Fruit fly (Drosophila melanogaster): ENCODE measurements around the gene CG9107.

Gene CG9107

DNA sequence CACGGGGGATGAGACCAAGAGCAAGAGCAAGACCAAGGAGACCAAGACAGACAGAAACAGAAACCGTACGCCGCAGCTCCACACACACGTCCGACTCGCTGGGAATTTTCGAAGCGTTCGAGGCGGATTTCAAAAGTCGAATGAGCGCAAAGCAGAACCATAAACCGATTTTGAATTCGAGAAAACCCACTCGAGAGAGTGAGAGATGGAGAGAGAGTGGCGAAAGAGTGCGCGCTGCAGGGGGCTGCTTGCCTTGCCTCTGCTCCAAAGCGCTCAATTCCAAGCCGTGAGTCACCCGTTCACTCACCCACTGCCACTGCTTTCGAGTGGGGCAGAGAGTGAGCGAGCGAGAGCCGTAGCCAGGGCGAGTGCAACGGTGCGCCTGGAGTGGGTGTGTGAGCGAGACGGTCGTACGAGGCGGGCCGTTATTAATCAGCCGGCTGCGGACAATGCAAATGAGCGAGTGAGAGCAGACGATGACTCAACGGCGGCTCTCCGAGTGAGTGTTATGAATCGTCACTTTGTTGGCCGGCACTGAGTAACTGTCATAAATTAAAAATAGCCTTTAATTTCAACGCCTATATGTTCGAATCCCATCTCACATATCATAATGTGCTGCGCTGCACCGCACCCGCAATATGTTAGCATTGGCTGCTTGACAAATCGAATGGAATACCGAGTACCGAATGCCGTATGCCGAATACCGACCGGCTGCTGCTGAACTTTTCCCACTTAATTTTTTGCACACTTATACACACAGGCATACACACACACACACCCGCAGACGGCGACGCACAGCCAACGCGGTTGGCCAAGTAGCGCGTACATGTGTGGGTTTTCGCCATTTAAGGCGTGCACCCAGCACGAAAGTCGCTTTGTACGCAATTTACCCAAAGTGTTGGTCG lies 44.1 kb downstream of the CG9107 start:
- TF ChIP-seq CTCF (optimal IDR thresholded peaks at IDR 0.05) (no peak), CG8478 (optimal IDR thresholded peaks at IDR 0.05) (no peak)

DNA sequence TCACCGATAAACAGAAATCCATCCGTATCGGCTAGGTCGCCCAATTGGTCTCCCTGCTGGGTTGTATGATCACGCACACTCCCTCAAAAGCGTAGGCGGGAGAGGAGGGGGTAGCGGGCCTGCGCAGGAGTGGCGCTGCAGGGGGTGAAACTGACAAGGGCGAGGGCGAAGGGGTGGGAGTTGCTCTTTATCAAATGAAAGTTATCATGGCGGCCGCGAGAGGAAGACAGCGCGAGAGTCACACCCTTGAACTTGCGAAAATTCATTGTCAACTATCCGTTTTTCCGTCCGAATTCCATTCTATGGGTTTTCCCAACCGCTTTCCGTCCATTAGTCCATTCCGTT lies 45.3 kb downstream of the CG9107 start:
- TF ChIP-seq CTCF (optimal IDR thresholded peaks at IDR 0.05) (no peak), CG8478 (optimal IDR thresholded peaks at IDR 0.05) (no peak)

DNA sequence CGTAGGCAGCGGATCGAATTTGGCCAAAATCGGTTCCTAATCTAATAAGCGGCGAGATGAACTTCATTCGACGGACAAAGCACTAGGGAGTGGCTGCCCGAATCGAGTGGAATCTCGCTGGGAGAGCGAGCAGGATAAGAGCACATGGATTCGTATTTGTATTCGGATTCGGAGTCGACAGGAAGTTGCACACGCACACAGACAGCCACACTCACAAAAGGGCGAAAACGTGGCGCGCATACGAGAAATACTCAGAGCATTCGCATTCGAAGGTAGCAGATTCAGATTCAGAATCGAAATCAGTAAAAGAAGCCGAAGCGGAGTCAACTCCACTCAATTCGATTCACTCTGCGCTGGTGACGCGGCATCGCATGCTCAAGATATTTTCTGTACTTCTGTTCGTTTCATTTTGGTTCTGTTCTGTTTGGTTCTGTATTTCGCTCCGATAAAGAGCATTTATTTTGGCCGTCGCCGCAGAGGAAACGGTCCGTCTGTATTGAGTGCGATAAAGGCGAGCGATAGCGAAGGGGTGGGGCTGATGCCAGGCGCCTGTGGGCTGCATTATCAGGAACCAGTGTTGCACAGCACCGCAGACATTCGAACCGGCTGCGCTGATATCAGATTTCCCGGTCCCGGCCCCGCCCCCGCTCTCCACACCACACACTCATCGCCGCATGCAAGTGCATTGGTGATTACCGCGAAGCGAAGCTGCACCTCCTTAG lies 45.8 kb downstream of the CG9107 start:
- TF ChIP-seq CG8478 (optimal IDR thresholded peaks at IDR 0.05), result no peak
- TF ChIP-seq CTCF (optimal IDR thresholded peaks at IDR 0.05), result no peak

DNA sequence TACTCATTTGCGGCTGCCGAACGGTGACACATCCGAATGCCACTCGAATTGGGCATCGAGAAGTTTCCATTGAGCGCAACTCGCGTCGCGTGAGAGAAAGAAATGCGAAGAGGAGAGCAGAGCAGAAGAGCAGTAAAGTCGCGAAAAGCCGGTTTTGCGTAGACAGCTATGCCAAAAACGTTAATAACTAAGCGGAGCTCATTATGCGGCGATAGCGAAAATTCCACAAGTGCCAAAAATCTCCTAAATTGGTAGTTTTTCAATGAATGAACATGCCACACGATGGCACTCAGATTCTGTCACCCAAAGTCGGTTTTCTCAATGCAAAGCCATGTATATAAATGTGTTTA lies 46.6 kb downstream of the CG9107 start:
- no peak for TF ChIP-seq CG8478 (optimal IDR thresholded peaks at IDR 0.05)
- TF ChIP-seq CTCF (optimal IDR thresholded peaks at IDR 0.05), result no peak

DNA sequence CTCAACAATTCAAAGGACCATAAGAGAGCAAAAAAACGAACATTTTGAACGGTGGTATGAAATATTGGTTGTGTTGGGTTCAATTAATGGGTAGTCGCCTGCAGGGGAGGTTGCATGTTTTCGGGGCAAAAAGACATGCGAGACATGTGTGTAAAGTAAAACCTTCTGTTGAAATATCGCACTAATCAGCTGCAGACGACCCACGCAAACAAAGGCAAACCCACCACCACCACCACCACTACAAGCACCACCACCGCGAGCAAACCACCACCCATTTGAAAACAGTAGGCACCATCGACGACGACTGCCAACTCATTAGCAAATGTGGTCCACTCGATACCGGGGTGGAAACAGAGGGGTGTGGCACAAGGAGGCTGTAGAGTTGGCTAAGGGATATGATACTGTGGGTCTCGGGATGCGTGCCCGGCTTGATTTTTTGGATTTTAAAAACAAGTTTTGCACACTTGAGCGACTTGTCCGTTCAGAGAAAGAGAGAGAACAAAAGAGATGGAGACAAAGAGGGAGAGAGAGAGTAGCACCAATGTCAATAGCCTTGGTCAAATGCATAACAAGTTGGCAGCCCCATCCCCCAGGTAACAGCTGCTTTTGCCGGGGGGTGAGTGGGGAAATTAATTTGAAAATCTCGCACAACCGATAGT lies 47.1 kb downstream of the CG9107 start:
- TF ChIP-seq CG8478 (optimal IDR thresholded peaks at IDR 0.05) (no peak), CTCF (optimal IDR thresholded peaks at IDR 0.05) (no peak)

DNA sequence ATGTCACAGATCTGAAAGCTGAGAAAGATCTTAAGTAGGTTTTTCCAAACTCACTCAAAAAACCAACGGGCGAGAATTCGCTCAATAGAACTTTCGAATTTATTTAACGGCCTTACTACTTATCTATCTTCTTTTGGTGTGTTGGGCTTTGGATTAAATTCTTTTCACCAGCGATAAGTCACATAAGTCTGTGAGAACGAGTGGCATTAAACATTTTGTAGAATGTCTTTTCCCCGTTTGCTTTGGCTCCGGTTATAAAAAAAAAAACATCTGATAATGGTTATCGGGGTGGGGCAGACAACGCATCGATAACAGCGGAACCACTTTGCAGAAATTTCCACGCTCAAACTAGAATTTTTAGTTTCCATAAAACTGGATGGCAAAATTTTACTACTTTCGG lies 48.7 kb downstream of the CG9107 start:
- TF ChIP-seq CTCF (optimal IDR thresholded peaks at IDR 0.05), result no peak
- TF ChIP-seq CG8478 (optimal IDR thresholded peaks at IDR 0.05), result no peak

DNA sequence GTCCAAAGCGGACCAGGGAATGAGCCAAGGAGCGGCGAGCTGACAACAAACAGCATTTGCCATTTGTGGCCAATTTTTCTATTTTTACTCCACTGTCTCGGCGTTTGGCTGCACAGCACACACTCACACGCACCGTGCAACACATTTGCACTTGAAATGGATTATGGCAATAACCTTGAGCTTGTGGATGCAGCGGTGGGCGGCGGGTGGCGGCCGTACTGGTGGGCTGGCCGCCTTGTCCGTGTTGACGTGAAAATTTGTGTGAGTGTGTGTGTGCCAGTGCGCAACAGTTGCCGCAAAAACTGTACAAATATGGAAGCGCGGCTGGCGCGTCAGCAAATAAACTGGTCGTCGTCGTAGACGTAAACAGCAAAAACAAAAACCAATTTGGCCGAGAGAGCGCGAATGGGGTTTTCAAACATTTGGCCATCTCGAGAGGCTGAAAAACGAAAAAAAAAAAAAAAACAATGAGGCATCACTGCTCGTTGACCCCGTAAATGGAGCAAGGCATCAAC lies 49.3 kb downstream of the CG9107 start:
- TF ChIP-seq CG8478 (optimal IDR thresholded peaks at IDR 0.05), result no peak
- no peak for TF ChIP-seq CTCF (optimal IDR thresholded peaks at IDR 0.05)

DNA sequence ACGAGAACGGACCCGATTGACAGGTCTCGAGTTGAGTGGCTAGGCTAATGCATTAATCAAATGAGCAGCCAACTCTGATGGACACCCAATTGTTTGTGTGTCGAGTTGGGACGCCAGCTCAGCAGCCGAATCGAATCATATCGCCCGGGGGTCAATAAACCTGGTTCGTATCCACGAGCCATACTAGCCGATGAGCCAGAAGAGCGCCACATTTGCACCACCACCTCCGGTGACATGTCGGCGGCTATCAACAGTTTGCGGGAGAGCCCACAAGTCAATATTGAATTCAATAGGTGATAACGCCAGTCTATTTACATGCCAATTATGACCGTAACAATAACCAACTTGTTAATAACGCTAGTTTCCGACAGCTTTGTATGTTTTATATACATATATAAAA lies 50.2 kb downstream of the CG9107 start:
- no peak for TF ChIP-seq CG8478 (optimal IDR thresholded peaks at IDR 0.05)
- no peak for TF ChIP-seq CTCF (optimal IDR thresholded peaks at IDR 0.05)

All from S2 (cell line).